Worm (Caenorhabditis elegans): ENCODE data around the gene nca-2.

ce11 chrIII:5024393-5024964, 59.1 kb downstream of the nca-2 start, which contains the start of gene pcf-11:
- TF ChIP-seq sea-1 (GFP tag; conservative IDR thresholded peaks at IDR 0.05) (no peak), F13C5.2 (tag; optimal IDR thresholded peaks at IDR 0.05) (no peak), ama-1 (optimal IDR thresholded peaks at IDR 0.05) (no peak), tbx-11 (GFP tag; IDR thresholded peaks at IDR 0.05) (no peak), hnd-1 (tag; optimal IDR thresholded peaks at IDR 0.05) (no peak), aly-1 (tag; optimal IDR thresholded peaks at IDR 0.05) (no peak), hmbx-1 (tag; optimal IDR thresholded peaks at IDR 0.05) (no peak), pes-1 (GFP tag; IDR thresholded peaks at IDR 0.05) (no peak), ceh-36 (tag; optimal IDR thresholded peaks at IDR 0.05) (no peak)

Measured in whole organism, early embryonic.